Worm (Caenorhabditis elegans): ENCODE data around the gene C06B8.3.
A peak's percentile ranks its signal among the peaks of the same experiment; 100 is the strongest.

Gene C06B8.3

DNA sequence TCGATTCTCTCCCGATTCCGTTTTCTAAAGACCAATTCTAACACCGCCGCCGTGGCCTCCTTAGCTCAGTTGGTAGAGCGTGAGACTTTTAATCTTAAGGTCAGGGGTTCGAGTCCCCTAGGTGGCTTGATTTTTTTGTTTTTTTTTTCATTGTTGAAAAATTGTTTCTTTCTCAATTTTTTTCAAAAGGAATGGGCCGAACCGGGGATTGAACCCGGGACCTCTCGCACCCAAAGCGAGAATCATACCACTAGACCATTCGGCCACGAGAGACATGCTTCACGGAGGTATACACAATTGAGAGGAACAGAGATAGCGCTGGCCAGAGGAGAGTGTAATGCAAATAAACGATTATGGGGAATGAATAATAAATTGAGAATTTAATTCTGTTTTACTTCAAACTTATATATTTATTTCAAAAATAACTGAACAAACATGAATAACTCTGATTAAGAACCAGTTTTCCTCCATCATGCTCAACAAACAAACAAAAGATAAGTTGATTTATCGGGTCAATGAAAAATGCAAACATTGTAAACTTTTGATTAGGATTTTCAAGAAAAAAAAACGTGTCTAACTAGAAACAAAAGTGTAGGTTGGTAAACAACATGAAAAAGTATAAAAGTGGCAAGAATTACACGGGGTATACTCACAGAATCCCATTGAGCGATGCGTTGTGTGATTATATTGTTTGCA, 19.3 kb downstream of the C06B8.3 start, which contains the start of gene pqn-71 (continued):
- TF ChIP-seq bed-1 (GFP tag; IDR thresholded peaks at IDR 0.05) = 0 out of 2 replicates have a peak, but pooled peaks have one; percentile 72
- TF ChIP-seq lin-40 (tag; optimal IDR thresholded peaks at IDR 0.05) = peak; percentile 97
- no peak for TF ChIP-seq nfya-2 (GFP tag; IDR thresholded peaks at IDR 0.05)
- no peak for TF ChIP-seq sdz-38 (tag; optimal IDR thresholded peaks at IDR 0.05)
- no peak for TF ChIP-seq egrh-3 (GFP tag; IDR thresholded peaks at IDR 0.05)
- TF ChIP-seq snpc-1.1 (tag; optimal IDR thresholded peaks at IDR 0.05; ENCODE audit: insufficient read depth) = peak; percentile 83
- TF ChIP-seq let-526 (GFP tag; IDR thresholded peaks at IDR 0.05) = peak; percentile 89
- TF ChIP-seq ztf-26 (tag; optimal IDR thresholded peaks at IDR 0.05) = peak; percentile 96
- peak; percentile 97 for TF ChIP-seq D2030.7 (GFP tag; IDR thresholded peaks at IDR 0.05)
- peak; percentile 89; the same call in 1 of the 2 replicates for TF ChIP-seq ztf-25 (GFP tag; IDR thresholded peaks at IDR 0.05)
- TF ChIP-seq nhr-90 (tag; optimal IDR thresholded peaks at IDR 0.05) = peak; percentile 98
- peak; percentile 75 for TF ChIP-seq ceh-27 (GFP tag; optimal IDR thresholded peaks at IDR 0.05)
- TF ChIP-seq Y95B8A.8 (GFP tag; IDR thresholded peaks at IDR 0.05) = peak; percentile 88
- peak; percentile 95 for TF ChIP-seq egl-44 (GFP tag; IDR thresholded peaks at IDR 0.05)
- peak; percentile 80 for TF ChIP-seq ztf-28 (GFP tag; IDR thresholded peaks at IDR 0.05)

DNA sequence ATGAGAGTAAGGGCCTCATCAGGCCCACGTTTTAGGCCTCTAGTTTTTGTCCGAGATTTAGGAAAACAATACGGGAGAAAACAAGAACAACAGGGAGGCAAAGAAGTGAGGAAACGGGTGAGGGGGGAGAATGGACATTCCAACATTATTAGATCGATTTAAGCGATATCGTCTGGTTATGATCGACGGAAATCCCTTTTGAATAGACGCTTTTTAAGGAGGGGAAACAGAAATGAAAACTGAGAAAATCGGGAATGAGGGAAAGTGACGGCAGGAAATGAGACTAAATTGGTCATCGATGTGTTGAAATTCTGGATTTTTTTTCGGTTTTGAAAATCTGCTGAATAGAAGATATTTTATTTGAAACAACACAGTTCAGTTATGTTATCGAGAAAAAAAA, 20.0 kb downstream of the C06B8.3 start, which contains the start of gene rocf-1:
TSS of gene rocf-1 (minus strand) at position 101 of the 400 bp plus-strand sequence.
- TF ChIP-seq ztf-3 (GFP tag; optimal IDR thresholded peaks at IDR 0.05) (no peak), madf-3 (GFP tag; IDR thresholded peaks at IDR 0.05) (no peak), gei-17 (GFP tag; optimal IDR thresholded peaks at IDR 0.05) (no peak), aptf-3 (GFP tag; IDR thresholded peaks at IDR 0.05) (no peak), Y95B8A.8 (GFP tag; IDR thresholded peaks at IDR 0.05) (no peak), F49E8.2 (tag; optimal IDR thresholded peaks at IDR 0.05; ENCODE audit: insufficient read depth) (no peak), lag-1 (GFP tag; IDR thresholded peaks at IDR 0.05) (no peak), ZK185.1 (tag; optimal IDR thresholded peaks at IDR 0.05; ENCODE audit: poor library complexity, severe bottlenecking) (no peak)

DNA sequence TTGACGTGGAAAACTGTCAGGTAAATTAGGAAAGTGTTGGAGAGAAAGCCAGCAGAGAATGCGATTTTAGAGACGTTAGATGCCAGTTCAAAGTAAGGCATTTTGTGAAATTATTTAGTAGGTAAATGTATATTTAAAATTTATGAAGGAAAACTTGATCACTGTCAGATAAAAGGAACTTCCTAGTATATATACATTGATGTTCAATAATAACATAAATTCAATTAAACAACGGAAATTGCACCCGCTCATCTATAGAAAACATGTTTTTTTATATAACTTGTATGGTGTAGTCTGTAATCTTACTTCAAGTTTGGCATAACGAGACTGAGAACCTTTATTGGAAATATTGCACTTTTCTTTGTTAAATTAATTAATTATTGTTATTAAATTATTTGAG, 25.3 kb downstream of the C06B8.3 start, which contains the start of gene str-71:
TSS of gene str-71 (minus strand) at position 101 of the 400 bp plus-strand sequence.
- TF ChIP-seq ceh-40 (GFP tag; IDR thresholded peaks at IDR 0.05) = no peak
- TF ChIP-seq snpc-1.3 (tag; optimal IDR thresholded peaks at IDR 0.05; ENCODE audit: insufficient read depth) = no peak

DNA sequence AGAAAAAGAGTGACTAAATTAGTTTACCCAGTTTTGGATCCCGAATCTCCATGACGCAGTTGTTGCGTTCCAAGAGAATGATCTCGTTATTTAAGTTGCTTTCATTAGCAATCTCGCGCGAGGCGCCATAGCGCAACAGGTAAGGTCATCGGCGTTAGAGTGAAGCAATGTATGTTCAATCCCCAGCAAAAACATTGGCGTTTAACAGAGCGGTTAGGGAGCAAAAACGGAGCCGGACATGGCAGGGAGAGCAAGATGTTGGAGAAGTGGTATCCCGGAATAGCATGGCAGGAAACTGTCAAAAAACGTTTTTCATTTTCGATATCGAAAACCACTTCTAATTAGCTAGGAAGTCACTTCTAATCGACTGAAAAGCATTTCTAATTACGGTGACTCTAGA, 30.1 kb downstream of the C06B8.3 start:
- TF ChIP-seq lin-35 (GFP tag; optimal IDR thresholded peaks at IDR 0.05) = no peak
- TF ChIP-seq him-1 (tag; optimal IDR thresholded peaks at IDR 0.05) = peak; percentile 57
- TF ChIP-seq ztf-28 (GFP tag; IDR thresholded peaks at IDR 0.05) = peak; percentile 44; the same call in 1 of the 2 replicates
- TF ChIP-seq F55B11.4 (tag; optimal IDR thresholded peaks at IDR 0.05; ENCODE audit: borderline replicate concordance, insufficient read depth) = no peak
- TF ChIP-seq mxl-1 (tag; optimal IDR thresholded peaks at IDR 0.05) = peak; percentile 10
- TF ChIP-seq hmg-20 (GFP tag; IDR thresholded peaks at IDR 0.05) = 0 out of 2 replicates have a peak, but pooled peaks have one; percentile 20
- no peak for TF ChIP-seq K11D2.4 (GFP tag; IDR thresholded peaks at IDR 0.05)
- no peak for TF ChIP-seq let-526 (GFP tag; IDR thresholded peaks at IDR 0.05)
- peak; percentile 30; the same call in 1 of the 2 replicates for TF ChIP-seq F33H1.4 (GFP tag; IDR thresholded peaks at IDR 0.05)
- TF ChIP-seq hsf-1 (GFP tag; IDR thresholded peaks at IDR 0.05) = 0 out of 2 replicates have a peak, but pooled peaks have one; percentile 51
- TF ChIP-seq ztf-18 (tag; optimal IDR thresholded peaks at IDR 0.05) = peak; percentile 31
- 0 out of 2 replicates have a peak, but pooled peaks have one; percentile 26 for TF ChIP-seq aptf-3 (GFP tag; IDR thresholded peaks at IDR 0.05)
- peak; percentile 69; the same call in 1 of the 2 replicates for TF ChIP-seq Y56A3A.18 (GFP tag; IDR thresholded peaks at IDR 0.05)
- peak; percentile 34 for TF ChIP-seq lsl-1 (GFP tag; optimal IDR thresholded peaks at IDR 0.05)
- peak; percentile 17 for TF ChIP-seq athp-1 (tag; optimal IDR thresholded peaks at IDR 0.05)
- TF ChIP-seq D2030.7 (GFP tag; IDR thresholded peaks at IDR 0.05) = peak; percentile 80
- TF ChIP-seq dox-1 (GFP tag; IDR thresholded peaks at IDR 0.05) = peak; percentile 43; the same call in 1 of the 2 replicates
- peak; percentile 67 for TF ChIP-seq B0261.1 (tag; optimal IDR thresholded peaks at IDR 0.05)
- peak; percentile 22 for TF ChIP-seq attf-5 (GFP tag; optimal IDR thresholded peaks at IDR 0.05)
- peak; percentile 2 for TF ChIP-seq somi-1 (GFP tag; optimal IDR thresholded peaks at IDR 0.05)
- TF ChIP-seq rpc-1 (optimal IDR thresholded peaks at IDR 0.05) = peak; percentile 60
- TF ChIP-seq rpc-1 (tag; optimal IDR thresholded peaks at IDR 0.05) = peak; percentile 78
